Fruit fly (Drosophila melanogaster): ENCODE data around the gene CG4842.

Gene CG4842

DNA sequence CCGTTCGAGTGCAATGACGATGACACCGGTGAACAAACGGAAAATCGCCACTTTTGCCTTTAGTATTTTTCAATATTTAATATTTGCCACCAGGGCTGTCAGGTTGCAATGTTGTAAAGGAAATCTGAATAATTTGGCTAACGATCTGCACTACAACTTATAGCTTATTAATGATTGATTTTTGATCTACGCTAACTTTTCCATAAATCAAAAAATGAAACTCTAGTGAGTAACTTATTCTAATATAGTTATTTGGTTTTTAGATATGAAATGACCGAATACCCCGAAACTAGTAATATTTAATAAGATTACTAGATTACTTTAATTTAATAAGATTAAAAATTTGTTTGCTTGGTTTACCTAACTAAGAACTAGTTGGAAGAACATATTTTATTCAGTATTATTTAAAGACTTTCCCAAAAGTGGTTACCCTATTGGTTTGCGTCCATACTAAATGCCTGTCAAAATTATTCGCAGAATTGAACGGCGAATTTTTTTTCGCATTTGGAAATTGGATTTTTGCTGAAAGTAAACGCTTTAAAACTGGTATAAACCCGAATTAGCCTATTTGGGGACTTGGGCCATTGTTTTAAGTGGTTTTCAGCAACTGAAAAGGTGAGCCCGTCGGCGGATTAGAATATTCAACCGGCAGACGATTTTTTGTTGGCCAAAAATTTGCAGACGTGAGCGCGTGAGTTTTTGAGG lies 17.8 kb downstream of the CG4842 start, which contains the start of the genes Agpat3 and RAF2 (continued):
- TF ChIP-seq YL-1 (GFP tag; optimal IDR thresholded peaks at IDR 0.05) (no peak), Chrac-16 (GFP tag; optimal IDR thresholded peaks at IDR 0.05) (peak; percentile 66), CG4424 (GFP tag; optimal IDR thresholded peaks at IDR 0.05) (peak; percentile 28), tll (GFP tag; optimal IDR thresholded peaks at IDR 0.05) (peak in 1 of 2 experiments; percentile 46), Dad (GFP tag; optimal IDR thresholded peaks at IDR 0.05) (peak; percentile 16), CG30020 (tag; optimal IDR thresholded peaks at IDR 0.05) (peak; percentile 60), CG10654 (GFP tag; optimal IDR thresholded peaks at IDR 0.05) (peak; percentile 12), bcd (GFP tag; optimal IDR thresholded peaks at IDR 0.05) (peak; percentile 36), pfk (GFP tag; optimal IDR thresholded peaks at IDR 0.05) (no peak), lilli (GFP tag; optimal IDR thresholded peaks at IDR 0.05) (peak; percentile 56), gem (tag; optimal IDR thresholded peaks at IDR 0.05) (peak; percentile 73), CG3163 (GFP tag; optimal IDR thresholded peaks at IDR 0.05) (no peak), Dip2 (GFP tag; IDR thresholded peaks at IDR 0.05) (no peak), PHDP (tag; optimal IDR thresholded peaks at IDR 0.05) (peak; percentile 40), Sox102F (GFP tag; optimal IDR thresholded peaks at IDR 0.05) (peak; percentile 46), pho (GFP tag; optimal IDR thresholded peaks at IDR 0.05) (no peak), CG32772 (GFP tag; IDR thresholded peaks at IDR 0.05) (peak; percentile 65), CG5180 (GFP tag; optimal IDR thresholded peaks at IDR 0.05) (no peak), Gug (GFP tag; IDR thresholded peaks at IDR 0.05) (peak; percentile 31; the same call in 1 of the 4 replicates), kay (GFP tag; optimal IDR thresholded peaks at IDR 0.05) (no peak), HLH4C (GFP tag; IDR thresholded peaks at IDR 0.05; ENCODE audit: partially characterized antibody) (no peak), NFAT (GFP tag; IDR thresholded peaks at IDR 0.05) (0 out of 2 replicates have a peak, but pooled peaks have one; percentile 12), CG9215 (GFP tag; IDR thresholded peaks at IDR 0.05) (peak; percentile 62), Blimp-1 (GFP tag; optimal IDR thresholded peaks at IDR 0.05) (peak; percentile 25), H15 (GFP tag; IDR thresholded peaks at IDR 0.05) (0 out of 3 replicates have a peak, but pooled peaks have one; percentile 13), CG10366 (GFP tag; IDR thresholded peaks at IDR 0.05) (peak; percentile 45), Dref (GFP tag; IDR thresholded peaks at IDR 0.05) (peak; percentile 11; the same call in 1 of the 2 replicates), CG1602 (GFP tag; optimal IDR thresholded peaks at IDR 0.05) (peak; percentile 64), Hmr (GFP tag; optimal IDR thresholded peaks at IDR 0.05) (peak; percentile 36), lola (GFP tag; optimal IDR thresholded peaks at IDR 0.05) (peak in 2 of 3 experiments; percentile 36 to 59), corto (GFP tag; optimal IDR thresholded peaks at IDR 0.05) (peak; percentile 11), Aef1 (GFP tag; IDR thresholded peaks at IDR 0.05) (peak; percentile 38), tap (tag; optimal IDR thresholded peaks at IDR 0.05) (peak; percentile 22), gce (GFP tag; IDR thresholded peaks at IDR 0.05) (no peak), CG13894 (tag; optimal IDR thresholded peaks at IDR 0.05) (peak; percentile 33), Fer3 (tag; optimal IDR thresholded peaks at IDR 0.05) (peak; percentile 30), croc (GFP tag; conservative IDR thresholded peaks at IDR 0.05) (no peak; the same call in 2 of the 3 replicates), sens (GFP tag) (peak; percentile 38), CG8388 (GFP tag; optimal IDR thresholded peaks at IDR 0.05) (peak; percentile 21), ken (GFP tag; IDR thresholded peaks at IDR 0.05) (peak; percentile 34; the same call in 1 of the 3 replicates), hbn (GFP tag; IDR thresholded peaks at IDR 0.05; ENCODE audit: partially characterized antibody) (no peak), CG15479 (GFP tag; optimal IDR thresholded peaks at IDR 0.05) (no peak), Dp (GFP tag; optimal IDR thresholded peaks at IDR 0.05) (peak; percentile 9), D19A (tag; optimal IDR thresholded peaks at IDR 0.05) (peak; percentile 31), E2f2 (GFP tag; IDR thresholded peaks at IDR 0.05) (peak; percentile 31; the same call in 1 of the 2 replicates), CG14667 (GFP tag; IDR thresholded peaks at IDR 0.05) (no peak), wor (GFP tag; IDR thresholded peaks at IDR 0.05) (0 out of 2 replicates have a peak, but pooled peaks have one; percentile 21), CG8290 (GFP tag; optimal IDR thresholded peaks at IDR 0.05) (no peak), CG8290 (tag; optimal IDR thresholded peaks at IDR 0.05) (peak in 1 of 2 experiments; percentile 9)

Measured in whole organism, embryonic.